Worm (Caenorhabditis elegans): ENCODE data around the gene gpa-11.

DNA sequence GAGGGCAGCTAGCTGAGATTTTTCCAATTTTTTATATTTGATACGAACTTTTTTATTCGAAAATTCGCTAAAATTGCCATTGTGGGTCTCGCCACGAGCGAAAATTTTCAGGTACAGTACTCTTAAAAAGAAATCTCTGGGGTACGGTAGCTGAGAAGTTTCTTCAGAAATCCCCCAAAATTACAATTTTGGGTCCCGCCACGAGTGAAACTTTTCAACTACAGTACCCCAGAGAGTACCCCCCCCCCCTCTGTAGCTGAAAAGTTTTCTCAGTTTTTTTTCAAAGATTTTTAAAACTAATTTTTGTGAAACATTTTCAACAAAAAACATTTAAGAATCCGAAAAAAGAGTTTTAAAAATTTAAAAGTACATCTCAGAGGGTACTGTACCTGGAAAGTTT lies 2.0 kb upstream of the gpa-11 start:
- no peak for TF ChIP-seq lin-35 (GFP tag; optimal IDR thresholded peaks at IDR 0.05)
- TF ChIP-seq ztf-11 (tag; optimal IDR thresholded peaks at IDR 0.05) = no peak

Measured in whole organism, L1 larva.